Fruit fly (Drosophila melanogaster) whole organism, prepupa: ENCODE results near the gene CG3764.

Experiments used
- CG3919 ChIP-seq: fragments of 200-800 bp; sonication (Bioruptor generic); optimal IDR thresholded peaks from 3 replicates; lab custom pipeline; 2016; ENCODE audit warnings: missing biosample characterization, missing genetic modification characterization
- topi ChIP-seq: fragments of 200-800 bp; sonication (Bioruptor generic); optimal IDR thresholded peaks from 3 replicates; lab custom pipeline; 2016; ENCODE audit warnings: missing biosample characterization, missing genetic modification characterization

- TF ChIP-seq CG3919 (GFP tag; lab: Kevin White, UChicago): no peak
- TF ChIP-seq topi (GFP tag; lab: Kevin White, UChicago): no peak
These were observed 43.1 kb upstream of the CG3764 start, which contains the start of gene CG7724 for dm6 chr3L:17055467-17055877.
